Worm (Caenorhabditis elegans) whole organism, early embryonic: Measurements from ENCODE around the gene adt-2.

ENCODE experiments used
- F13C5.2 ChIP-seq: sonication (generic microtip); optimal IDR thresholded peaks from 2 replicates; lab custom pipeline; 2017; ENCODE audit warnings: mild to moderate bottlenecking, missing genetic modification characterization, inconsistent platforms, missing compliant biosample characterization
- aly-1 ChIP-seq: sonication (generic microtip); optimal IDR thresholded peaks from 2 replicates; lab custom pipeline; 2016; ENCODE audit warnings: missing genetic modification characterization, missing compliant biosample characterization
- ama-1 ChIP-seq: fragments of 150-350 bp; optimal IDR thresholded peaks from 2 replicates; lab custom pipeline; 2014
- ceh-13 ChIP-seq: fragments of 200-800 bp; sonication (Bioruptor generic); optimal IDR thresholded peaks from 2 replicates; lab custom pipeline; 2018; ENCODE audit warnings: mild to moderate bottlenecking, missing genetic modification characterization, missing compliant biosample characterization
- ceh-36 ChIP-seq: sonication (generic microtip); optimal IDR thresholded peaks from 2 replicates; lab custom pipeline; 2016; ENCODE audit warnings: missing genetic modification characterization, inconsistent platforms, missing compliant biosample characterization
- ets-7 ChIP-seq: sonication (generic microtip); optimal IDR thresholded peaks from 2 replicates; lab custom pipeline; 2016; ENCODE audit warnings: missing genotype, missing genetic modification characterization, missing compliant biosample characterization
- flt-1 ChIP-seq: fragments of 200-800 bp; sonication (Bioruptor generic); IDR thresholded peaks from 2 replicates; pipeline ENCODE4 v1.3.6; 2022; ENCODE audit warnings: missing genetic modification characterization, missing compliant biosample characterization
- hmg-4 ChIP-seq: fragments of 200-800 bp; sonication (Bioruptor generic); optimal IDR thresholded peaks from 2 replicates; lab custom pipeline; 2018; ENCODE audit warnings: mild to moderate bottlenecking, missing genetic modification characterization, missing compliant biosample characterization
- pes-1 ChIP-seq: fragments of 200-800 bp; sonication (Bioruptor generic); IDR thresholded peaks from 2 replicates; pipeline ENCODE4 v1.3.6; 2022; ENCODE audit warnings: missing genetic modification reagents, missing genetic modification characterization, missing compliant biosample characterization
- scrt-1 ChIP-seq: fragments of 200-800 bp; sonication (Bioruptor generic); IDR thresholded peaks from 2 replicates; pipeline ENCODE4 v1.3.6; 2022; ENCODE audit warnings: missing genetic modification characterization, missing compliant biosample characterization
- sea-1 ChIP-seq: fragments of 200-800 bp; sonication (Bioruptor generic); conservative IDR thresholded peaks from 2 replicates; pipeline ENCODE4 v1.3.6; 2022; ENCODE audit warnings: missing genetic modification characterization, missing compliant biosample characterization
- tbx-37 ChIP-seq: fragments of 200-800 bp; sonication (Bioruptor generic); conservative IDR thresholded peaks from 2 replicates; pipeline ENCODE4 v1.3.6; 2022; ENCODE audit warnings: missing genetic modification reagents, missing genetic modification characterization, missing compliant biosample characterization
- tra-4 ChIP-seq: sonication (generic microtip); optimal IDR thresholded peaks from 2 replicates; lab custom pipeline; 2017; ENCODE audit warnings: missing genetic modification characterization, missing compliant biosample characterization

- TF ChIP-seq sea-1 (GFP tag; lab: Robert Waterston, UW) (no peak), ama-1 (lab: Kevin White, UChicago) (no peak), hmg-4 (GFP tag; lab: Kevin White, UChicago) (no peak), pes-1 (GFP tag; lab: Robert Waterston, UW) (no peak), F13C5.2 (no peak), flt-1 (GFP tag; lab: Robert Waterston, UW) (no peak), tbx-37 (GFP tag; lab: Robert Waterston, UW) (no peak), aly-1 (tag; lab: Kevin White, UChicago) (no peak), ceh-36 (no peak), scrt-1 (GFP tag; lab: Robert Waterston, UW) (no peak), ceh-13 (GFP tag; lab: Kevin White, UChicago) (no peak), ets-7 (tag; lab: Kevin White, UChicago) (no peak), tra-4 (tag; lab: Kevin White, UChicago) (no peak)
These were observed 32.7 kb upstream of the adt-2 start for ce11 chrX:7553331-7553730.
